Fruit fly (Drosophila melanogaster) whole organism, adult: ENCODE results near the gene Uch-L5.
A peak's percentile ranks its signal among the peaks of the same experiment; 100 is the strongest.

Experiments used
- CG11617 ChIP-seq: fragments of 200-800 bp; sonication (Bioruptor generic); optimal IDR thresholded peaks from 2 replicates; lab custom pipeline; 2017; ENCODE audit warnings: mild to moderate bottlenecking, missing biosample characterization, missing genetic modification reagents, missing genetic modification characterization
- CG12768 ChIP-seq: fragments of 200-800 bp; sonication (Bioruptor generic); optimal IDR thresholded peaks from 2 replicates; lab custom pipeline; 2017; ENCODE audit warnings: missing biosample characterization, missing genetic modification characterization, mild to moderate bottlenecking, moderate library complexity, missing genetic modification reagents
- CG14711 ChIP-seq: fragments of 200-800 bp; sonication (Bioruptor generic); optimal IDR thresholded peaks from 2 replicates; lab custom pipeline; 2018; ENCODE audit warnings: missing biosample characterization, mild to moderate bottlenecking, missing genetic modification characterization, moderate library complexity
- CG1620 ChIP-seq: fragments of 200-800 bp; sonication (Bioruptor generic); optimal IDR thresholded peaks from 2 replicates; lab custom pipeline; 2016; ENCODE audit warnings: missing biosample characterization, missing genetic modification characterization
- CG33017 ChIP-seq: fragments of 200-800 bp; sonication (Bioruptor generic); optimal IDR thresholded peaks from 2 replicates; lab custom pipeline; 2018; ENCODE audit warnings: missing biosample characterization, mild to moderate bottlenecking, missing genetic modification characterization, moderate library complexity
- CG5204 ChIP-seq: fragments of 200-800 bp; sonication (Bioruptor generic); optimal IDR thresholded peaks from 2 replicates; lab custom pipeline; 2016; ENCODE audit warnings: missing biosample characterization, missing genetic modification characterization
- CG7045 ChIP-seq: fragments of 200-800 bp; sonication (Bioruptor generic); optimal IDR thresholded peaks from 2 replicates; lab custom pipeline; 2017; ENCODE audit warnings: missing biosample characterization, mild to moderate bottlenecking, missing genetic modification characterization
- CG7101 ChIP-seq: fragments of 200-800 bp; sonication (Bioruptor generic); optimal IDR thresholded peaks from 2 replicates; lab custom pipeline; 2018; ENCODE audit warnings: missing biosample characterization, mild to moderate bottlenecking, missing genetic modification characterization, moderate library complexity
- Clk ChIP-seq: fragments of 200-800 bp; sonication (Bioruptor generic); optimal IDR thresholded peaks from 2 replicates; lab custom pipeline; 2017; ENCODE audit warnings: missing biosample characterization, missing genetic modification characterization
- Crg-1 ChIP-seq: fragments of 200-800 bp; sonication (Bioruptor generic); optimal IDR thresholded peaks from 2 replicates; lab custom pipeline; 2016; ENCODE audit warnings: missing biosample characterization, missing genetic modification characterization
- Hr96 ChIP-seq: fragments of 200-800 bp; sonication (Bioruptor generic); optimal IDR thresholded peaks from 2 replicates; lab custom pipeline; 2016; ENCODE audit warnings: missing biosample characterization, missing genetic modification characterization
- Mnt ChIP-seq: fragments of 200-800 bp; sonication (Bioruptor generic); optimal IDR thresholded peaks from 2 replicates; lab custom pipeline; 2016; ENCODE audit warnings: missing biosample characterization, mild to moderate bottlenecking, missing genetic modification characterization
- bab1 ChIP-seq: fragments of 200-800 bp; sonication (Bioruptor generic); optimal IDR thresholded peaks from 3 replicates; lab custom pipeline; 2019; ENCODE audit warnings: missing biosample characterization, mild to moderate bottlenecking, missing genetic modification characterization, moderate library complexity
- cic ChIP-seq: fragments of 200-800 bp; sonication (Bioruptor generic); optimal IDR thresholded peaks from 2 replicates; lab custom pipeline; 2017; ENCODE audit warnings: missing biosample characterization, mild to moderate bottlenecking, missing genetic modification characterization, moderate library complexity
- cnc ChIP-seq, 2 experiments: fragments of >200 bp; optimal IDR thresholded peaks; 2 replicates each; lab custom pipeline; 2017
- kay ChIP-seq: fragments of 200-800 bp; sonication (Bioruptor generic); peaks from one replicate; lab custom pipeline; 2016; ENCODE audit warnings: missing biosample characterization, missing genetic modification characterization, borderline replicate concordance
- ovo ChIP-seq: fragments of 200-800 bp; sonication (Bioruptor generic); optimal IDR thresholded peaks from 2 replicates; lab custom pipeline; 2016; ENCODE audit warnings: missing biosample characterization, missing genetic modification characterization
- pad ChIP-seq: fragments of 200-800 bp; sonication (Bioruptor generic); optimal IDR thresholded peaks from 3 replicates; lab custom pipeline; 2017; ENCODE audit warnings: missing biosample characterization, missing genetic modification characterization, mild to moderate bottlenecking, moderate library complexity, missing genetic modification reagents
- tj ChIP-seq: fragments of 200-800 bp; sonication (Bioruptor generic); optimal IDR thresholded peaks from 3 replicates; lab custom pipeline; 2017; ENCODE audit warnings: missing biosample characterization, mild to moderate bottlenecking, missing genetic modification characterization, moderate library complexity
- toe ChIP-seq: fragments of 200-800 bp; sonication (Bioruptor generic); optimal IDR thresholded peaks from 2 replicates; lab custom pipeline; 2016; ENCODE audit warnings: missing biosample characterization, missing genetic modification characterization

Uch-L5 gene

DNA sequence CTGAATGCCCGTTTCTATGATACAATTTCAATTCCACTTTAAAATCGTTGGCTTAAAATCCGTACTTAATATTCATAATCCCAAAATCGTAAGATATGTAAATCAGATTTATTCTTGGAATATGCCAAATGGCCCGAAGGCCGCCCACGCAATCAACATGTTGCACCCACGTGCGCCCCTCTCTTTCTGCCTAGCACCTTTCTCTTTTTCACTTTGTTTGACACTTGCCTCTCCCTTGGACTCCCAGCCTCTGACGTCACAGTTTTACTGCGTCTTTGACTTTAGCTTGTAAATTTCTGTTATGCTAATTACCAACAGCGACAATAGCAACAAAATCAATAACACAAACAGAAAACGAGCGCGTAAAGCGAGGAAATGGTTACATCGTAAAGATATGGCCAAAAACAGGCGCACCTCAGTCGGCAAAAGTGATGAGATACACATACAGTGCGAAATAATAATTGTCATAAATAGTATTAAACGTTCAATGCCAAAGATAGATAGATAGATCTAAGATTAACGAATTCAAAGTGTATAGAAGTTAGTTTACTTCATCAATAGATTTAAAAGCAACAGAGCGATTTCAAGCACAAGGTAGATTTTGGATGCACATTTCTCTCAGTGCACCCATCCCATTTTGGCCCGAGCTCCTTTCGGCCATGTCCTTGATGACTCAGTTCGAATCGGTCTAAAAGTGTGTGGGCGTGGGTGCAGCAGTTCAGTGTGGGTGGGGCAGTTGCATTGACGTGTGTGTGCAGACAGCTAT, 27.0 kb upstream of the Uch-L5 start:
- TF ChIP-seq CG11617 (GFP tag; lab: Kevin White, UChicago) (no peak), Mnt (peak; percentile 13), Hr96 (no peak), CG7045 (GFP tag; lab: Kevin White, UChicago) (peak; percentile 35), CG1620 (no peak), toe (GFP tag; lab: Kevin White, UChicago) (no peak), tj (no peak), ovo (GFP tag; lab: Kevin White, UChicago) (no peak), Crg-1 (GFP tag; lab: Kevin White, UChicago) (no peak), Clk (no peak), pad (GFP tag; lab: Kevin White, UChicago) (no peak), CG5204 (GFP tag; lab: Kevin White, UChicago) (no peak), CG33017 (peak; percentile 32), cnc (optimal IDR thresholded peaks at IDR 0.05; lab: Kevin White, UChicago) (no peak), bab1 (GFP tag; lab: Kevin White, UChicago) (no peak), CG7101 (tag; lab: Kevin White, UChicago) (peak; percentile 9), CG14711 (tag; lab: Kevin White, UChicago) (no peak), kay (GFP tag; lab: Kevin White, UChicago) (peak; percentile 59), CG12768 (GFP tag; lab: Kevin White, UChicago) (no peak), cic (no peak)

DNA sequence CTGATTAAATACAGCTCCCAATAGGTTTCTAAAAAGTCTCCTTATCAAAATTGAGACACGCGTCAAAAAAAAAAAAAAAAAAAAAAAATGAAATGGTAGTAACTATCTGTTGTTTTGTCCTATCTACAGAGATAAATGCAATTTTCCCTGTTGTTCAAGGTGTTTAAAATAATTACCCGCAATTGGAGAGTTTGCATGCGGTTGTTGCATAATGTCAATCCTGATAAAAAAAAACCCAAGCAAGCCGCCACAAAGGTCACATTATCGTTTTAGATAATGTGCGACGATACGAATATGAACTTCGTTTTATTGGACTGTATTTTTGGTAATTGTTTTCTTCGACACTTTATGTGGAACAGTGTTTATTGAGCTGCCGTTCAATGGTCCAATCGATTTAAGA, 26.1 kb upstream of the Uch-L5 start:
- TF ChIP-seq CG7101 (tag; lab: Kevin White, UChicago): no peak
- no peak for TF ChIP-seq CG12768 (GFP tag; lab: Kevin White, UChicago)
- TF ChIP-seq cic: peak; percentile 52

DNA sequence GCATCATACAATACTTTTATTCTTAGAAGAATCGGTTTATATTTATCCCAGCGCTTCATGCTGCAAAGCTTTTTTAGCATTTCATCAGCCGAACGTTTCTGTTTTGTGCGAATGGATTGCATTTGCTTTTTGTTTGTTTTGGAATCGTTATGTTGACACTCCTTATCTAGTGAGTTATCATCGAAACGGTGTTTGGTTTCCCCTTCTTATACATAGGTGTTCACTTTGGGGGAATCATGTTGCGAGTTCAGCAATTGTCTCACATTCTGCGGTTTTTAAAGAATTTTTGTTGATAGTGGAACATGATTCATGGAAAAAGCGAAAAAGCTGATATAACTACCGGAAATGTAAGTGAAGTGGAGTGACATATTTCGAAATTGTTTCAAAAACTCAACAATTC, 25.5 kb upstream of the Uch-L5 start:
- TF ChIP-seq tj (peak; percentile 71), toe (GFP tag; lab: Kevin White, UChicago) (no peak)

DNA sequence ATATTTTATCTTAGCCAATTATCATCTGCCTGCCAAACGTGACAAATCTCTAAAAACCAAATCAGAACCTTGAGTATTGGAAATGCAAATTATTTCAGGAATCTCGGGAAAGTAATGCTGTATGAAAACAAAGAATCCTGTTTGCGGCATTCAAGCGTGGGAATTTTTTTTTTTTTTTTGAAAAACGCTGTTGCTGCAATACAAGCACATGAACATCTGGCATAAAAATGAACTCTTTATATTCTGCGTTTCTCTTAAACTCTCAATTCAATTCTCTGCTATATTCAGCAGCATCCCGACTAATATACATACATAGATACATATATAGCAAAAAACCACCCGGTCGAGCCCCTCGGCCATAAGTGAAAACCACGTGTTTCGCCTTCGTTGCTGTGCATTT, 24.5 kb upstream of the Uch-L5 start:
- no peak for TF ChIP-seq ovo (GFP tag; lab: Kevin White, UChicago)
- TF ChIP-seq CG5204 (GFP tag; lab: Kevin White, UChicago): no peak
- TF ChIP-seq Hr96: no peak
- TF ChIP-seq tj: no peak
- no peak for TF ChIP-seq CG7045 (GFP tag; lab: Kevin White, UChicago)
- peak; percentile 67 for TF ChIP-seq kay (GFP tag; lab: Kevin White, UChicago)
- TF ChIP-seq pad (GFP tag; lab: Kevin White, UChicago): no peak

DNA sequence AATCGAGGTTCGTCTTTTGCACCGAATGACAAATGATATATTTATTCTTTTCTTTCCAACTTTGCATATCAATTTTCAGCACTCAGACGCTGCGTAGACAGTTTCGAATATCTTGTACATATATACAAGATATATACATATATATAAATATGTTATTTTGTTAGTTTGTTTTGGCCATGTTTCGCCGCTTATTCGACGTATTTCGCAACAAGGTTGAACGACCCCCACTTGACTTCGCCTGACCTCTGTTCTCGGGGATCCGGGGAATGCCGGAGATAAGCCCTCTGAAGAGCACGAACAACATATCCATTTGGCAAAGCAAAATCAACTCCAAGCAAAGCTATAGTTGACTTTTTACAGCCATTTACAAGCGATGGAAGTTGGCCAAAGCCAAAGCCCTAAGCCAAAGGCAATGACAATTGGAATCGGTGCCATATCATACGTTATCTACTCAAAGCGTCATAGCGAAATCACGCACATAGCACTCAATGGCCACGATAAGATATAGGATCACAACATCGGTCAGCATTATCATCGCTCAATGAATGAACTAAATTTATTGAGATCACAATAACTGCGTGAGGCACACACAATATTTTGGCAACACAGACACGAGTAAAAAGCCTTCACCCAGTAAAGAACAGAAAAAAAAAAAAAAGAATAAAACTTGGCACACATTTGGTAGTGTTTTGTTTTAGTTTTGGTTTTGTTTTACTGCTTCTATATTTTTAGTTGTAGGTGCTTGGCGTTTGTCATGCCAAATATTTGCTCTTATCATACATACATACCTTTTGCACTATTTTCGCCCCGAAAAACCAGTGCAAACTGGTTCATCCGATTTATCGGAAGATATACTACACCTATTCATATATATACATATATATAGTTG, 23.4 kb upstream of the Uch-L5 start:
- TF ChIP-seq cnc (optimal IDR thresholded peaks at IDR 0.05; lab: Kevin White, UChicago) (peak in 1 of 2 experiments; percentile 29), tj (peak; percentile 83), cic (peak; percentile 28), pad (GFP tag; lab: Kevin White, UChicago) (no peak), kay (GFP tag; lab: Kevin White, UChicago) (peak; percentile 60)

DNA sequence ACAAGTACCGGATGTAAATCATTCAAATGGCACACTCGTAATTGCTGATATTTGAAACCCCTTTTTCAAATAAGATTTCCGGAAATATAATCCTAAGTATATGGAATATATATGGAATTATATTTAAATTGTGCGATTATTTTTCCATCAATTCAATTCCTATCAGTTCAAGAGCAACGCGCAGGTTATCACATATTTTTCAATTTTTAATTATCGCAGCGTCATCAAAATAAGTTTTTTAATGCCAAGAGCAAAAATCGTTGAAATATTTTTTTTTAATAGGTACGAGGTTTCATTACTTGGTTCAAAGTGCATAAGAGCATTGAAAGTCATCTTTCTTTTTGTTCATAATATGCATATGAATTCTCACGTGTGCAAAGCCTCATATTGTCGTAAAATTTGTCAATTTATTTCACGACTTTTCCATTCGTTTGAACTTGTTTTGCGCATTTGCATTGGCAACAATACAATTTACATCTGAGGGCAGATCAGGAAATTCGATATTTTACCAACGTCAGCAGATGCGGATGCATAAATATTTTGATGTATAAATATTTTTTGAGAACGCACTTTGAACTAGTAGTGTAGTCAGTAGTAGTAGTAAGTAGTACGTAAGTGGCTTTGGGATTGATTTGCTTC, 21.3 kb upstream of the Uch-L5 start:
- TF ChIP-seq Mnt (no peak), bab1 (GFP tag; lab: Kevin White, UChicago) (no peak), CG7101 (tag; lab: Kevin White, UChicago) (no peak), cic (peak; percentile 51), CG14711 (tag; lab: Kevin White, UChicago) (no peak), CG1620 (no peak), Clk (no peak), CG33017 (no peak), tj (peak; percentile 23), CG12768 (GFP tag; lab: Kevin White, UChicago) (peak; percentile 21), kay (GFP tag; lab: Kevin White, UChicago) (peak; percentile 60)

DNA sequence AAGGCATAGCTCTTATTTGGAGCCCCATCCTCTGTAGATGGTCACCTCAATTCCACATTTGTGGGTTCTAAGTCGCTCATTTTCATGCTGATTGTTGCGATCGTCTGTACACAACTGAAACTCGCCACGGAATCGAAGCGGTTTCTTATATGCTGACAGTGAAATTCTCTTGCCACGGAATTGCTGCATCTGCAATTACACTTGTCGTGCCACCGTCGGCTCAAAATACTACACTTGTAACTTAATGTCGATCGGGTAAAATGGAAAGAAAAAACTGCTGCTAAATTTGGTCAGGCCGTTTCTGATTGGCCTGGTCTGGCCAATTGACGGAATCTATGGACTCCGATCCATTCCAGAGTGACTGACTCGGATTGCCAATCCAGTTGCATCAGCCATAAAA, 20.5 kb upstream of the Uch-L5 start:
- TF ChIP-seq tj (peak; percentile 100), CG11617 (GFP tag; lab: Kevin White, UChicago) (no peak), CG7045 (GFP tag; lab: Kevin White, UChicago) (no peak), toe (GFP tag; lab: Kevin White, UChicago) (no peak), bab1 (GFP tag; lab: Kevin White, UChicago) (peak; percentile 7), Crg-1 (GFP tag; lab: Kevin White, UChicago) (no peak)
